Worm (Caenorhabditis elegans) whole organism, dauer: ENCODE data around the gene Y73F4A.3.

Experiments
- unc-62 ChIP-seq: sonication (generic microtip); optimal IDR thresholded peaks from 2 replicates; lab custom pipeline; 2017; ENCODE audit warnings: missing biosample characterization, missing genetic modification reagents, missing genetic modification characterization

Y73F4A.3 gene

DNA sequence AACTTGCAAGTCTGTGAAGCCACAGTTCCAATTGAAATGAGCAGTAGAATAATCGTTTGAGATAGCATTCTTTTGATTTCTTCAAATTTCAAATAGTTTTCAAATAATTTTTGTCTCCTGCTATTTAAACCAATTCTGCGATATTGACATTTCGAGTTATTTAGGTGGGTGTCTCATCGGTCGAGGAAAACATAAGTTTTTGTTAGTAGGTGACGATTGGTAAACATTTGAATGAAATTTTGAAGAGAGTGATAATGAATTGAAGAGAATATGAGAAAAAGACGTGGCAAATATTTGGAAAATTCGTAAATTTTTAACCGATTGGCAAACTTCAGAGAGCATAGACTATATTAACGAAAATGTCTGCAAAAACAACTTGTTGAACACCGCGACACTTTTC lies at the start of gene Y73F4A.3:
TSS of gene Y73F4A.3 (minus strand) at position 101 of the 400 bp plus-strand sequence.
- TF ChIP-seq unc-62 (GFP tag; lab: Kevin White, UChicago), result no peak

DNA sequence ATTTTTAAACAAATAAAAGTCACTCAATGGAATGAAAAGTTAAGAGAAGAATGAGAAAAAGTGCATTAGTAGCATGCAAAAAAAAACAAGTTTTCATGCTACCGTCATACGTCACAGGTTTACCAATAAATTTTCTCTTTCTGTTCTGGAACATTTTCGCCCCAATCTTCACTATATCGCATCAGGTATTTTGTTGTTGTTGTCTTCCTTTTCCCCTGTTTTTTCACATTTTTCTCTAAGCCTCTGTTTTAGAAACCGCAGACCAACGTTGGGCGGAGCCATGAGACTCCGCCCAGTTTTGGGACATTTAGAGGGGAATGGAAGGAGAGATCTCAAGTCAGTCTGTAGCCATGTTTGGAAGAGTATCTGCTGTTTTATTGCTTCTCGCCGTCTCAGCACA lies 48.0 kb upstream of the Y73F4A.3 start, which contains the start of gene msa-1:
TSS of gene msa-1 (plus strand) at position 301 of the 400 bp plus-strand sequence.
- no peak for TF ChIP-seq unc-62 (GFP tag; lab: Kevin White, UChicago)

DNA sequence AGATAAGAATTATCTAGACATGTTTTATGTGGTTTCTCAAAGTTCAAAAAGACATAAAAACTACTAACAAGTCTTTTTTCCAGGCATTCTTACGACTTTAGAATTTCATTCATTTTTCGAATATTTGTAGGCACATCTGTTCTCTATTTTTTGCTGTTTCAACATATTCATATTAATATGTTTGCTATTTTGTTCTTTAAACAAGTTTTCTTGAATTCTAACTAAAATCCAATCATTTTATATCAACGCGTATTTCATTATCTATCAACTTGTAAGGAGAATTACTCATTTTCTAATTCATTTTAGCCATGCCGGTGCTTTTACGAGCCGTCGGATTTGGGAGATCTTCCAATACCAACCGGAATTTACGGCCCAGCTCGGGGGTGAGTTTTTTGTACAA lies 41.8 kb upstream of the Y73F4A.3 start, which contains the start of gene twk-8:
TSS of gene twk-8 (plus strand) at position 301 of the 400 bp plus-strand sequence.
- no peak for TF ChIP-seq unc-62 (GFP tag; lab: Kevin White, UChicago)

DNA sequence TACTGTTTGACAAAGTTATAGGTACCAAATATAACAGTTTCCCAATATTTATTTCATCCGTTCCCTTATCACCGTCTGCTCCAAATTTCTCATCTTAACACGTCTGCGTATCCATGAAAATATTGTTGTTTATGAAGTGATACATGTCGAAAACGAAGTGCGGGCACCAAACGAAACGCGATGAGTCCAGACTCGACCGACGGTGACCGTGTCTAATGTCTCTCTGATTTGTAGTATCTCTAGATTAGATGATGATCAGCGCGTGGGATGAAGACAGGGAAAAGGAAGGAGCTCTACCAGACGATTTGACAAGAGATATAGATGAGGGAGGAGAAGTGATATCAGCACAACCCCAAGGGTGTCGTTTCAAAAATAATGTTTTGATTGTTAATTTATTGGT lies 39.9 kb upstream of the Y73F4A.3 start:
- no peak for TF ChIP-seq unc-62 (GFP tag; lab: Kevin White, UChicago)

DNA sequence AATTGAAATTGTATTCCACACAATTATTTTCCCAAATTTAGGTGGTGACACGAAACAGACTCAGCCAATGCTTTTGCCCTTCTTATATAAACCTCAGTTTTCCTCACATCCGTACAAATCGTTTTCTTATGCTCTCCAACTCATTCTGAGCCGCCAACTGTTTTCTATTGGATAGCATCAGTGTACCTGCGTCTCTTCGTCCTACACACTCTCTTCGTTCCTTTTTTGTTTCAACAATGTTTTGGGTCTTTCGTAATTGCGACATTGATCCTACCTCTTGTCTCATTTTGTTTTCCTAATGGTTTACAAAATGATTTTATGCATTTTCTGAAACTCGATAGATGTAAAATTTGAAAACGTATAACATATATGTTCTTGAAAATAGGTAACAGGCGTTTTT lies 39.0 kb upstream of the Y73F4A.3 start:
- TF ChIP-seq unc-62 (GFP tag; lab: Kevin White, UChicago), result no peak

DNA sequence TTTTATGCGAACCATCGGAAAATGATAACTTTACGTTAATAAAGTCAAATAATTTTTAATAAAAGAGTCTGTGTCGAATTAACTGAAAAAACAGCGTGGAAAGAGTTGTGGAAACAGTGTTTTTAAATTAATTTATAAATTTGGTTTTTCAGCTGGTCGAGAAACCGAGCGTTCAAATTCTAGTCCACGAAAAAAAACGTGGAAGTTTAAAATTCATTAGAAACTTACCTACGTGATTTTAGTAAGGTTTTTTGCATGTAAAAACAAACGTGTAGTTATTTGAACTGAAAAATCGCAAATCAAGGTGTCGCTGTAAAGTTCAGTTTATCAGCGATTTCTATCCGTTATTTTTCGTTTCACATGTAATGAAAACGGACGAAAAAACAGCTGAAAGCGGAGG lies 38.2 kb upstream of the Y73F4A.3 start, which contains the start of gene mans-4:
TSS of gene mans-4 (minus strand) at position 101 of the 400 bp plus-strand sequence.
- no peak for TF ChIP-seq unc-62 (GFP tag; lab: Kevin White, UChicago)

DNA sequence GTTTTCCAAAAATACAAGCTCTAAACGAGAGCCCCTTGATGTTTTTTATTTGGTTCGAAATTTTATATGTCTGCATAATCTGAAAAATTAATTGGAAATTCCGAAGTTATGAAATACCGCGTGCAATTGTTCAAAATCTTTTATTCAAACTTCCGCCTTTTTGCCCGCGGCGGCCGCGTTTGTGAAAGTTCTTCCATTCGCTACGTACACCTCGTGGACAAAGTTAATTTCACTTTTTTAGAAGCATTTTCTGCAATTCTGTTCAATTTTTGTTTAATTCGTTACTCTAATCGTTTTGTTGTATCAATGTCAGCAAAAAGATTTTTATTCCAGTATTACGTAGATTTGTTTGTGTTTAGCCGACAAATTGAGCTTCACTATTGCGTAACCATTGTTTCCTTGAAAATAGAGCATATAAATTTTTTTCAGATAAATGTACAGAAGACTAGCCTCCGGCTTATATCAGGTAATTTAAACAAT lies 34.0 kb upstream of the Y73F4A.3 start, which contains the start of gene mppb-1:
TSS of gene mppb-1 (plus strand) at position 430 of the 480 bp plus-strand sequence.
- no peak for TF ChIP-seq unc-62 (GFP tag; lab: Kevin White, UChicago)

DNA sequence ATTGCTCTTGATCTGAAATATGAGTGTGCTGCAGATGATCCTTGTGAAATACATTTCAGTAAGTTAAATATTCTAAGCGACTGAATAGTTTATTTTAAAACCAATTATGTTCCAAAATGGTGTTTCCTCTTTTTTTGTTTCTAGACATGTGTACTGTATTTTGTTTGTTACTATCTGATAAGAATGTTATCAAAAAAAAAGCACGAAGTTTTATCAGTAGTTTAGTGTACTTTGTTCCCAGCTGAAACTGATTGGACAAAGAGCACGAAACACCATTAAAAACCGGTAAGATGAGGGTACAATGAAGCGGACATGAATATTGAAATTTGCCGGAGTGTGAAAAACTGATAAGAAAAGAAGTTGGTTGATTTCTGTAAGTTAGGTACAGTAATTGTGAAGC lies 29.9 kb upstream of the Y73F4A.3 start:
- no peak for TF ChIP-seq unc-62 (GFP tag; lab: Kevin White, UChicago)

DNA sequence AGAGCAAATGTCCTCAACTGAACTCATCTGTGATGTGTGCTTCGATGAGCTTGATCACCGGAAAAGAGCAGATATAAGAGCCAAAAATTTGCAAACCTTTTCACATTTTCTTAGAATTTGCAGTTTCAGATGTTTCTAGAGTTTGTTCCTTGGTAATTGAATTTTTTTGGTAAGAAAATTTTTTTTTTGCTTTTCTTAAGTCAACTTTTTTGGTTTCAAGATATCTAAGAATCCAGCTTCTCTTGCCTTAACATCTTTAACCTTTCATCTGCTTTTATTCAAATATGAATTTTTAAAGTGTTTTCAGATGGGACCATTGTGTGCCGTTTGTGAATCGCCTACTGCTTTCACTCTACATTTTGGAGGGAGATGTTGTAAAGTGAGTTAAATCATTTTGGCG lies 29.4 kb upstream of the Y73F4A.3 start, which contains the start of gene nhr-11:
TSS of gene nhr-11 (plus strand) at position 301 of the 400 bp plus-strand sequence.
- TF ChIP-seq unc-62 (GFP tag; lab: Kevin White, UChicago), result no peak

DNA sequence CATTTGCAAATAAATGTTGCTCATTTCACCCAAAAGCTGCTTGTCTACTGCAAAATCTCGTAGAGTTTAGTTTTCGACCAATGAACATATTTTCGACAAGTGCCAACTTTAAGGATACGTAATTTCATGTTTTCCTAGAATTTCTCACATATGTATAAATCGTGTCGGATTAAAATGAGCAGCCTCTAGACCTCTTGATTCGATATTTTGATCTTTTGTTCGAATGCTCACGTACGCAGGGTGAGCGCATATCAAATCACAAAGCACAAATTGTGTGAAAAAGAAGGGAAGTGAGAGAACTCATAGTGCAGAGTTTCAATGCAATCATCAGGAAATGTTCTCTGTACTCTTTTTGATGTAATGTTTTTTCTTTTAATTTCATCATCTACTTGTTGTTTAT lies 23.2 kb upstream of the Y73F4A.3 start:
- no peak for TF ChIP-seq unc-62 (GFP tag; lab: Kevin White, UChicago)

DNA sequence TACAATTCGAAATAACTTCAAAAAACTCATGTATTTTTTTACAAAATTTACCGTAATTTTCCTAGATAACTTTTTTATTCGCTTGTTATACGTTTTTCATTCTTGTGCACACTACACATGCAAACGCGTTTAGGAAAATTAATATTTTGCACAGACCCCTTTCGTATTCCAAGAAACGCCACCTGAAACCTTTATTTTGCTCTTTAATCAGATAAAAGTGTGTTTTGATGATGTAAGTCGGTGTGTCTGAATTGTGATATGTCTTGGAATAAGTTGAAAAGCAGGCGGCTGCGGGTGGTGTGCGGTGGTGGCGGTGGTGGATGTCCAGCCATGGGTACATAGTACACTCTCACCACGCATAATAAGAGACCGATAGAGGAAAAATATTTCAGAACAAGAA lies 13.1 kb upstream of the Y73F4A.3 start:
- no peak for TF ChIP-seq unc-62 (GFP tag; lab: Kevin White, UChicago)

DNA sequence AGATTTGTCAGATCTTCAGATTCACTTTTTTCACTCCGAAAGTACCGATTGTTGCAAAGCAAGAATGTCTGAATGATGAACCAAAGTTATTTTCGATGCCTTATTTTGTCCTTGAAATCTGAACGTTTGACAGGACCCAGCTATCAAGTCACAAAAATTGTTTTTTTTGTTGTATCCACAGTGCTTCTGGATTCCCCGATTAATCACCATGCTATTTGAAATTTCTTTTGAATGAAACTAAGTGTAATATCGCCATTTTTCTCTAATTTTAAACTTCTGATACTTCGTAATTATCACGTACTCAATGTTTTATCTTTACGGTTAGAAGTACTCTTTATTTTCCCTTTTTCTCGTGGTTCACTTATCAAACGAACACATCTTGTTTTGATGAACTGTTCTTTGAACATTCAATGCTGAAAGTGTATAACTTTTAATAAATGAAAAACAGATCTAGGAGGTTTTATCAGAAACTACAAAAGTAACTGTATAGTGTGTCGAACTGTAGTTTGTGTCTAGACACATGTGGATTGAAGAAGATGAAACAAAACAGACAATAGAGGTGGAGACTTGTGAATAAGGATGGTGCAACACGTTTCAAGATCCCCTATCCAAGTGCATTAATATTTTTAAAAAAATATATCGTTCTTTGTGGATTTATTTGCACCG lies 11.3 kb upstream of the Y73F4A.3 start:
- TF ChIP-seq unc-62 (GFP tag; lab: Kevin White, UChicago), result no peak

DNA sequence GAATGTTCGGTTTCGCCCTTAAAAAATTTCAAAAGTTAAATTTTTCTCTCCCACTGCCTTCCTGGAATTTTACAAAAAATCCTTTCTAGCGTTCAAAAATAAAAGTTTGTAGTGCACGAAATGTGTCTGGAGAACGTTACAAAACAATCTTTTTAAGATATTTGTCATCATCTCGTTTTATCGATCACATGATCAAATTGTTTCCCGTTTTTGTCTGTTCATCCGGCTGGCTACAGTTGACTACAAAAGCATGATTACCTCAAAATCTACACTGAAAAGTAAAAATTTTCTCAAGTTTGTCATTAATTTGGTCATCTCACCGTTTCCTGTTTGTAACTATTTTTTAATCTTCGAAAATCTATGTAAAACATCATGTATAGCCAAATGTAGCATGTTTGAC lies 10.7 kb upstream of the Y73F4A.3 start:
- TF ChIP-seq unc-62 (GFP tag; lab: Kevin White, UChicago), result no peak

DNA sequence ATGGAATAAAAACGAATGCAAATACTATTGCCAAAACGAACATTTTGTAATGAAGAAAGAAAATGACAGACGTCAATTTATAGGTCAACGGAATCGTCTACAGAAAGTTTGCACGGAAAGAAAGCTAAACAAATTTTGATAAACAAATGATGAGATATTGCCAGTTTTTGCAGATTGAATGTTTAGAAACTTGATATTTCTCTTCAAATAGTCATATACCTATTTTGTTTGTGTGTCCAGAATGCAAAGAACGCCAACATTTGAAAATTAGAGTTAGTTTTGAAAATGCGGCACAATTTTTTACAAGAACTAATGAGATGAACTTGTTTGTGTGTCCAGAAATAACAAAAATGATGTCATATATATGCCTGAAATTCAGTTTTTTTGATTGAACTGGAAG lies 5.0 kb upstream of the Y73F4A.3 start, which contains the start of gene Y73F4A.1:
TSS of gene Y73F4A.1 (minus strand) at position 101 of the 400 bp plus-strand sequence.
- no peak for TF ChIP-seq unc-62 (GFP tag; lab: Kevin White, UChicago)

DNA sequence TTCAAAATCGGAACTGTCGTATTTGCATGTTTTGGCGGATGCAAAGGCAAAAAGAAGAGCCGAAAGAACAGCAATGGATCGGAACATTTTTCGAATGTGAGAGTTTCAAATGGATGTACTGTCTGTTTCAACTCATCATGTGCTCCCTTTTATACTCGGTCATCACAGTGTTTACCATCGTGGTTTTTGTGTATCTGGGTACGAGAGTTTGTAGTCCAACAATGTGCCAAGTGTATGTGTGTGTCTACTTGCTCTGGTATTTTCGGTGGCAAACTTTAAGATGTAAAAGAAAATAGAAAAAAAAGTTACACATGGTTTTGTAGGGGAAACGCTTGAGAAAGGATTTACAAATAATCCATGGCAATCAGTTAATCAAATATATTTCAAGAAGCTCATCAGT lies 2.9 kb upstream of the Y73F4A.3 start, which contains the start of gene Y73F4A.2:
TSS of gene Y73F4A.2 (minus strand) at position 124 of the 400 bp plus-strand sequence.
- no peak for TF ChIP-seq unc-62 (GFP tag; lab: Kevin White, UChicago)

DNA sequence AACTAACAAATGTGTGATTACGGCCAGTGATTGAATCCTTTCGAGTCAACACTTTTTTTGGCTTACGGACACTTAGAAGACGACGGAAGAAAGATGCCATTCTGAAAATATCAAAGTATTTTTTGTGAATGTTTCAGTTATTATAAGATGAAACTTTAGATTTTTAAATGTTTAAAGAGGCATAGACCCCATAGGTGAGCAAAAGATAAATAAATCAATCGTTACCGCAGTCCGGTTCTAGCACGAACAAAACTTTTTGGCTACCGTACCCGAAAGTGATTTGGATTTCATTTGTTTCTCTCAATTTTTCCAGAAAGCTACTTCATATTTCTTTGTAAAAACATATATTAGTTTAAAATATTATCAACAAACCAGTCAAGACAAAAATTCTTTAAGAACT lies 3.2 kb downstream of the Y73F4A.3 start, which contains the start of gene C53D6.7:
TSS of gene C53D6.7 (minus strand) at position 101 of the 400 bp plus-strand sequence.
- TF ChIP-seq unc-62 (GFP tag; lab: Kevin White, UChicago), result no peak

DNA sequence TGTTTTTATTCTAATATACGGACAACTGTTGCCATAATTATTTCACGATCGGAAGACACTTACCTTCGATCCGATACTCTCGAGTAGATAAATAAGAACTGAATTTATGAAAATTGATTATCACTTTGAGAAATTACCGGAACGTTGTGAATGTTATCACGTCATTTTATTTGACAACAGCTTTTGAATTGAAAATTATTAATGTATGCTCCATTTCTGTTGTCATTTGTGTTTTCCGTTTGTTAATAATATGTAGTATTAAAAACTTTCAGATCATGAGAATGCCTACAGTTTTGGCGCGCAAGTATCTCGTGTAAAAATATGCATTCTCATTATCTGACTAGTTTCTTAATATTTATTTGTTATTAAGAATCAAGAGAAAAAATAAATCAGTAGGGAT lies 6.0 kb downstream of the Y73F4A.3 start, which contains the start of gene C53D6.10:
TSS of gene C53D6.10 (minus strand) at position 101 of the 400 bp plus-strand sequence.
- TF ChIP-seq unc-62 (GFP tag; lab: Kevin White, UChicago), result no peak
